Fruit fly (Drosophila melanogaster): ENCODE data around the gene CG31743.

Gene CG31743

dm6 chr2L:16879288-16879687, at the start of gene CG31743, which contains the start of the genes CG32832 and CG34313:
Gene CG31743, plus strand, starts transcription at chr2L:16879517.
Gene CG32832, minus strand, starts transcription at chr2L:16879290.
Gene CG34313, plus strand, starts transcription at chr2L:16879517.
- no peak for TF ChIP-seq pan (optimal IDR thresholded peaks at IDR 0.05)
- TF ChIP-seq psq (optimal IDR thresholded peaks at IDR 0.05): no peak
- no peak for TF ChIP-seq usp (GFP tag; optimal IDR thresholded peaks at IDR 0.05)
- TF ChIP-seq Dll (optimal IDR thresholded peaks at IDR 0.05): no peak
- no peak for TF ChIP-seq EcR (GFP tag; optimal IDR thresholded peaks at IDR 0.05)
- no peak for TF ChIP-seq CG8478 (optimal IDR thresholded peaks at IDR 0.05)

dm6 chr2L:16834402-16834801, 44.9 kb upstream of the CG31743 start, which contains the start of gene CG13282:
Gene CG13282, minus strand, starts transcription at chr2L:16834502.
- TF ChIP-seq psq (optimal IDR thresholded peaks at IDR 0.05) (no peak), EcR (GFP tag; optimal IDR thresholded peaks at IDR 0.05) (no peak), usp (GFP tag; optimal IDR thresholded peaks at IDR 0.05) (no peak)

- no peak for TF ChIP-seq EcR (GFP tag; optimal IDR thresholded peaks at IDR 0.05)
- no peak for TF ChIP-seq Dll (optimal IDR thresholded peaks at IDR 0.05)
- no peak for TF ChIP-seq CG8478 (optimal IDR thresholded peaks at IDR 0.05)
- TF ChIP-seq psq (optimal IDR thresholded peaks at IDR 0.05): no peak
- TF ChIP-seq pan (optimal IDR thresholded peaks at IDR 0.05): no peak
- TF ChIP-seq usp (GFP tag; optimal IDR thresholded peaks at IDR 0.05): no peak
These were observed 42.2 kb upstream of the CG31743 start, which contains the start of gene Nepl9 for dm6 chr2L:16837158-16837557. Gene Nepl9, minus strand, starts transcription at chr2L:16837258.

- no peak for TF ChIP-seq Dll (optimal IDR thresholded peaks at IDR 0.05)
- TF ChIP-seq pan (optimal IDR thresholded peaks at IDR 0.05): no peak
- TF ChIP-seq psq (optimal IDR thresholded peaks at IDR 0.05): no peak
- TF ChIP-seq CG8478 (optimal IDR thresholded peaks at IDR 0.05): no peak
- no peak for TF ChIP-seq usp (GFP tag; optimal IDR thresholded peaks at IDR 0.05)
- TF ChIP-seq EcR (GFP tag; optimal IDR thresholded peaks at IDR 0.05): no peak
These were observed 41.6 kb upstream of the CG31743 start, which contains the start of the genes SclA and SclB for dm6 chr2L:16837672-16838071. Gene SclA, plus strand, starts transcription at chr2L:16837972. Gene SclB, plus strand, starts transcription at chr2L:16837972.

- TF ChIP-seq Dll (optimal IDR thresholded peaks at IDR 0.05) (no peak), EcR (GFP tag; optimal IDR thresholded peaks at IDR 0.05) (no peak), psq (optimal IDR thresholded peaks at IDR 0.05) (no peak), pan (optimal IDR thresholded peaks at IDR 0.05) (no peak), CG8478 (optimal IDR thresholded peaks at IDR 0.05) (no peak), usp (GFP tag; optimal IDR thresholded peaks at IDR 0.05) (no peak)
These were observed 39.7 kb upstream of the CG31743 start for dm6 chr2L:16839665-16840064.

- no peak for TF ChIP-seq CG8478 (optimal IDR thresholded peaks at IDR 0.05)
- no peak for TF ChIP-seq psq (optimal IDR thresholded peaks at IDR 0.05)
- TF ChIP-seq usp (GFP tag; optimal IDR thresholded peaks at IDR 0.05): no peak
- no peak for TF ChIP-seq Dll (optimal IDR thresholded peaks at IDR 0.05)
- peak; percentile 66 for TF ChIP-seq pan (optimal IDR thresholded peaks at IDR 0.05)
These were observed 36.8 kb upstream of the CG31743 start for dm6 chr2L:16842505-16842904.

dm6 chr2L:16843336-16843735, 36.0 kb upstream of the CG31743 start:
- TF ChIP-seq EcR (GFP tag; optimal IDR thresholded peaks at IDR 0.05) (no peak), usp (GFP tag; optimal IDR thresholded peaks at IDR 0.05) (no peak), Dll (optimal IDR thresholded peaks at IDR 0.05) (no peak), CG8478 (optimal IDR thresholded peaks at IDR 0.05) (no peak), psq (optimal IDR thresholded peaks at IDR 0.05) (no peak), pan (optimal IDR thresholded peaks at IDR 0.05) (no peak)

- TF ChIP-seq usp (GFP tag; optimal IDR thresholded peaks at IDR 0.05) (no peak), CG8478 (optimal IDR thresholded peaks at IDR 0.05) (no peak), Dll (optimal IDR thresholded peaks at IDR 0.05) (no peak), pan (optimal IDR thresholded peaks at IDR 0.05) (no peak), EcR (GFP tag; optimal IDR thresholded peaks at IDR 0.05) (no peak), psq (optimal IDR thresholded peaks at IDR 0.05) (no peak)
These were observed 34.1 kb upstream of the CG31743 start for dm6 chr2L:16845179-16845578.

- TF ChIP-seq Dll (optimal IDR thresholded peaks at IDR 0.05) (no peak), pan (optimal IDR thresholded peaks at IDR 0.05) (no peak), psq (optimal IDR thresholded peaks at IDR 0.05) (no peak), EcR (GFP tag; optimal IDR thresholded peaks at IDR 0.05) (no peak), usp (GFP tag; optimal IDR thresholded peaks at IDR 0.05) (no peak), CG8478 (optimal IDR thresholded peaks at IDR 0.05) (no peak)
These were observed 32.5 kb upstream of the CG31743 start for dm6 chr2L:16846742-16847346.

dm6 chr2L:16847948-16848347, 31.4 kb upstream of the CG31743 start:
- no peak for TF ChIP-seq usp (GFP tag; optimal IDR thresholded peaks at IDR 0.05)
- no peak for TF ChIP-seq Dll (optimal IDR thresholded peaks at IDR 0.05)
- TF ChIP-seq CG8478 (optimal IDR thresholded peaks at IDR 0.05): no peak
- no peak for TF ChIP-seq psq (optimal IDR thresholded peaks at IDR 0.05)
- no peak for TF ChIP-seq EcR (GFP tag; optimal IDR thresholded peaks at IDR 0.05)
- no peak for TF ChIP-seq pan (optimal IDR thresholded peaks at IDR 0.05)

dm6 chr2L:16848670-16849069, 30.6 kb upstream of the CG31743 start, which contains the start of gene CG13284:
Gene CG13284, minus strand, starts transcription at chr2L:16848716.
- no peak for TF ChIP-seq Dll (optimal IDR thresholded peaks at IDR 0.05)
- no peak for TF ChIP-seq psq (optimal IDR thresholded peaks at IDR 0.05)
- TF ChIP-seq pan (optimal IDR thresholded peaks at IDR 0.05): no peak
- no peak for TF ChIP-seq usp (GFP tag; optimal IDR thresholded peaks at IDR 0.05)
- TF ChIP-seq EcR (GFP tag; optimal IDR thresholded peaks at IDR 0.05): no peak
- TF ChIP-seq CG8478 (optimal IDR thresholded peaks at IDR 0.05): no peak

- TF ChIP-seq CG8478 (optimal IDR thresholded peaks at IDR 0.05): no peak
- no peak for TF ChIP-seq pan (optimal IDR thresholded peaks at IDR 0.05)
- no peak for TF ChIP-seq Dll (optimal IDR thresholded peaks at IDR 0.05)
- TF ChIP-seq psq (optimal IDR thresholded peaks at IDR 0.05): no peak
- no peak for TF ChIP-seq usp (GFP tag; optimal IDR thresholded peaks at IDR 0.05)
- no peak for TF ChIP-seq EcR (GFP tag; optimal IDR thresholded peaks at IDR 0.05)
These were observed 28.9 kb upstream of the CG31743 start for dm6 chr2L:16850442-16850841.

All from whole organism.